Worm (Caenorhabditis elegans): ENCODE data around the gene ZK512.4.

Gene ZK512.4

ce11 chrIII:9125789-9126304 is 19.3 kb upstream of the ZK512.4 start, which contains the start of gene sec-16A.1 (continued):
- no peak for TF ChIP-seq unc-39 (tag; optimal IDR thresholded peaks at IDR 0.05)
- no peak for TF ChIP-seq F13H6.1 (tag; optimal IDR thresholded peaks at IDR 0.05)
- no peak for TF ChIP-seq nhr-12 (tag; optimal IDR thresholded peaks at IDR 0.05)
- TF ChIP-seq lin-39 (tag; optimal IDR thresholded peaks at IDR 0.05) = no peak
- TF ChIP-seq unc-55 (GFP tag; optimal IDR thresholded peaks at IDR 0.05) = no peak
- no peak for TF ChIP-seq R02D3.7 (tag; optimal IDR thresholded peaks at IDR 0.05)
- no peak for TF ChIP-seq sem-4 (tag; optimal IDR thresholded peaks at IDR 0.05)

DNA sequence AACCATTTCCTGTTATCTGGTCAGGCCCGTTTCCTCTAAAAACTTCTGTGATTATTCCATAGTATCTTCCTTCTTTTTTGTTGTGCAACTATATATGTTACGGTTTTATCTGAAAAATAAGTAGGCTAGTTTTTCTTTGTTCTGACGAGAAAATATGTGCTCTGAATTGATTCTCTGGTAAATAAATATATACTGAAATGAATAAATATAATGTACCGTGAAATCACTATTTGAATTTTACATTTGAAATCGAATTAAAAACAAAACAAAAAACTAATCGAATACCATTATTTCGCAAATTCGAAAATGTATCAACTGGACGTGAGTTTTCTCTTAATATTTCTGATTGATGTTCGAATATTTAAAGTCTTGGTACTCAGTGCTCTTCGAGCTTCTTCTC is 14.6 kb upstream of the ZK512.4 start, which contains the start of gene ZK512.10:
Gene ZK512.10, plus strand, starts transcription at position 301 of the 400 bp plus-strand sequence.
- no peak for TF ChIP-seq skn-1 (tag; optimal IDR thresholded peaks at IDR 0.05)

ce11 chrIII:9136587-9136986 is 8.6 kb upstream of the ZK512.4 start, which contains the start of gene eat-4:
TSS of gene eat-4 (plus strand) at chrIII:9136887.
- TF ChIP-seq lsy-2 (tag; optimal IDR thresholded peaks at IDR 0.05) = no peak
- TF ChIP-seq unc-55 (GFP tag; optimal IDR thresholded peaks at IDR 0.05) = peak; percentile 2
- no peak for TF ChIP-seq mbf-1 (tag; optimal IDR thresholded peaks at IDR 0.05)

DNA sequence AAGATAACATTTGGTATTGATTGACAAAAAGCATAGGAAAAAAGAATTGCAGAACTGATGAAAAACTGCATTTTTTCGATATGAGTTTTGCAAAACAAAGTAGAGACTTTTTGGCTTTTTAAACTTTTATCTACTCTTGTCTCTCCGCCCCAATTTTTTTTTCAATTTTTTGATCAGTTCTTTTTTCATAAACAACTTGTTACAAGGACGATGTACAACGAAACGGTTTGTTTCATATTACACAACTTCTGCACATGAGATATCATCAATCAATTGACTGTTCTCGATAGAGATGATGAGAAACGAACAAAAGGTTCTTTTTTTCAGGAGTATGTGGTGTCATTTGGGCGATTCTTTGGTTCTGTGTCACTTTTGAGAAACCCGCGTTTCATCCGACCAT is 6.5 kb upstream of the ZK512.4 start, which contains the start of gene ZK512.7:
Gene ZK512.7, minus strand, starts transcription at position 101 of the 400 bp plus-strand sequence.
- TF ChIP-seq nhr-23 (tag; optimal IDR thresholded peaks at IDR 0.05) (no peak), nhr-237 (tag; optimal IDR thresholded peaks at IDR 0.05) (no peak), lsy-2 (tag; optimal IDR thresholded peaks at IDR 0.05) (no peak), elt-3 (tag; optimal IDR thresholded peaks at IDR 0.05) (no peak), lin-13 (GFP tag; optimal IDR thresholded peaks at IDR 0.05) (no peak), ztf-11 (tag; optimal IDR thresholded peaks at IDR 0.05) (no peak), sma-3 (GFP tag; optimal IDR thresholded peaks at IDR 0.05) (no peak), ztf-1 (GFP tag; conservative IDR thresholded peaks at IDR 0.05) (no peak), mdl-1 (tag; optimal IDR thresholded peaks at IDR 0.05) (no peak), lin-39 (tag; optimal IDR thresholded peaks at IDR 0.05) (no peak), egl-27 (tag; optimal IDR thresholded peaks at IDR 0.05) (no peak), snpc-4 (tag; optimal IDR thresholded peaks at IDR 0.05) (no peak), fos-1 (tag; optimal IDR thresholded peaks at IDR 0.05) (no peak), unc-55 (GFP tag; optimal IDR thresholded peaks at IDR 0.05) (no peak), gmeb-1 (tag; optimal IDR thresholded peaks at IDR 0.05) (no peak)

DNA sequence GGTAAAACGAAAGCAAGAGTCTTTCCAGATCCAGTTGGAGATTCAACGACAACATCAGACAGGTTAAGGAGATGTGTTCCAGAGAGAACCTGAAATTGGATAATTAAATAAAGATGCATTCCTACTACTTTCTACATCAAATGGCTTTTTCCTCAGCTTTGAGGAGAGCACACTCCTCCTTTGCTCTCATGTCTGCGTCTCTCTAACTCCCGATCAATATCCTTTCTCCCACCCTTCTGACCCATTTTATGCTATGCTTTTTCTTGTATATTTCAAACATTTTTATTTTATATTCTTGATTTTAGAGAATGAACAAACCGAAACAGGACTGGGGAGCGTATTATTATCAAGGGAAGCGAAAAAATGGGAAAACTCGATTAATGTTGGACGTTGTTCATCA is 1.2 kb upstream of the ZK512.4 start, which contains the start of gene ZK512.11:
Gene ZK512.11, plus strand, starts transcription at position 301 of the 400 bp plus-strand sequence.
- TF ChIP-seq unc-55 (GFP tag; optimal IDR thresholded peaks at IDR 0.05) (peak; percentile 19), ztf-1 (GFP tag; conservative IDR thresholded peaks at IDR 0.05) (no peak), lsy-2 (tag; optimal IDR thresholded peaks at IDR 0.05) (peak in 1 of 2 experiments; percentile 5), C34F6.9 (tag; optimal IDR thresholded peaks at IDR 0.05) (peak; percentile 3)

- no peak for TF ChIP-seq fos-1 (tag; optimal IDR thresholded peaks at IDR 0.05)
- TF ChIP-seq nhr-237 (tag; optimal IDR thresholded peaks at IDR 0.05) = no peak
- no peak for TF ChIP-seq Y55F3AM.14 (GFP tag; optimal IDR thresholded peaks at IDR 0.05)
- no peak for TF ChIP-seq unc-39 (tag; optimal IDR thresholded peaks at IDR 0.05)
- no peak for TF ChIP-seq R02D3.7 (tag; optimal IDR thresholded peaks at IDR 0.05)
- TF ChIP-seq nhr-10 (tag; optimal IDR thresholded peaks at IDR 0.05) = no peak
- TF ChIP-seq nhr-77 (tag; optimal IDR thresholded peaks at IDR 0.05) = no peak
- no peak for TF ChIP-seq elt-1 (tag; optimal IDR thresholded peaks at IDR 0.05)
- TF ChIP-seq sem-4 (tag; optimal IDR thresholded peaks at IDR 0.05) = no peak
- no peak for TF ChIP-seq nhr-23 (tag; optimal IDR thresholded peaks at IDR 0.05)
- TF ChIP-seq egl-27 (tag; optimal IDR thresholded peaks at IDR 0.05) = no peak
- TF ChIP-seq peb-1 (tag; optimal IDR thresholded peaks at IDR 0.05) = no peak
- no peak for TF ChIP-seq nhr-12 (tag; optimal IDR thresholded peaks at IDR 0.05)
- TF ChIP-seq lin-13 (GFP tag; optimal IDR thresholded peaks at IDR 0.05) = no peak
- no peak for TF ChIP-seq alr-1 (tag; optimal IDR thresholded peaks at IDR 0.05)
- TF ChIP-seq dmd-4 (tag; optimal IDR thresholded peaks at IDR 0.05) = no peak
Observed at ce11 chrIII:9145765-9146164, 625 bp downstream of the ZK512.4 start, which contains the start of gene ZK512.8. TSS of gene ZK512.8 (plus strand) at chrIII:9146065.

DNA sequence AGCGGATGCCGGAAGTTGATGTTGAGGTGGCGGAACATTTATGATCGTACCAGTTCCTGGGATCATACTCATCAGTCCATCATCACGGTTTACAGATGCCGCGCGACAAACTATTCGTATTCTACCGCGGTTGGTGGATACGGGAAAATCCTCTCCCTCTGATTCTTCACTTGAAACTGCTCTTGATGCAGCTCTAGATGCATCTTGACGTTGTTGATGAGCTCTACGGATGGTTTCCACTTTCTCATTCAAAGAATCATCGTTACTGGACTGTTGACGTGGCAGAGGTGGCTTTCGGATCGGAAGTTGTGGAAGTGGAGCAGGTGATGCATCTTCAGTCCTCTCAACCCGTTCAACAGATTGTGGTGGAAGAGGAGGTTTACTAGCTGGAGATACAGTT is 4.0 kb downstream of the ZK512.4 start:
- TF ChIP-seq nhr-77 (tag; optimal IDR thresholded peaks at IDR 0.05) = no peak
- no peak for TF ChIP-seq sem-4 (tag; optimal IDR thresholded peaks at IDR 0.05)
